Worm (Caenorhabditis elegans): ENCODE data around the gene nlp-11.

Gene nlp-11

ce11 chrII:9668959-9669358 lies 22.8 kb downstream of the nlp-11 start, which contains the start of gene taf-8:
TSS of gene taf-8 (plus strand) at chrII:9669318.
- TF ChIP-seq ztf-23 (GFP tag; IDR thresholded peaks at IDR 0.05) (no peak), T22C8.4 (GFP tag; IDR thresholded peaks at IDR 0.05) (0 out of 2 replicates have a peak, but pooled peaks have one; percentile 23)

- TF ChIP-seq T22C8.4 (GFP tag; IDR thresholded peaks at IDR 0.05) (no peak), flt-1 (GFP tag; IDR thresholded peaks at IDR 0.05) (no peak)
Observed at ce11 chrII:9667382-9667781, 24.4 kb downstream of the nlp-11 start, which contains the start of gene ZK1320.11. TSS of gene ZK1320.11 (plus strand) at chrII:9667624.

- TF ChIP-seq T22C8.4 (GFP tag; IDR thresholded peaks at IDR 0.05): no peak
- TF ChIP-seq cog-1 (tag; optimal IDR thresholded peaks at IDR 0.05): no peak
- no peak for TF ChIP-seq tab-1 (GFP tag; IDR thresholded peaks at IDR 0.05)
- no peak for TF ChIP-seq ref-1 (GFP tag; conservative IDR thresholded peaks at IDR 0.05)
Observed at ce11 chrII:9665577-9665976, 26.2 kb downstream of the nlp-11 start, which contains the start of gene ZK1320.5. TSS of gene ZK1320.5 (minus strand) at chrII:9665677.

- TF ChIP-seq T22C8.4 (GFP tag; IDR thresholded peaks at IDR 0.05) (no peak), ref-1 (GFP tag; conservative IDR thresholded peaks at IDR 0.05) (no peak), cog-1 (tag; optimal IDR thresholded peaks at IDR 0.05) (no peak), ztf-23 (GFP tag; IDR thresholded peaks at IDR 0.05) (no peak), med-1 (GFP tag; optimal IDR thresholded peaks at IDR 0.05; ENCODE audit: insufficient read depth) (no peak), ztf-29 (GFP tag; IDR thresholded peaks at IDR 0.05) (no peak), flt-1 (GFP tag; IDR thresholded peaks at IDR 0.05) (no peak), klf-2 (GFP tag; conservative IDR thresholded peaks at IDR 0.05) (no peak), tab-1 (GFP tag; IDR thresholded peaks at IDR 0.05) (no peak)
Observed at ce11 chrII:9662797-9663196, 28.9 kb downstream of the nlp-11 start, which contains the start of gene cyp-13A10. TSS of gene cyp-13A10 (minus strand) at chrII:9662884.

- TF ChIP-seq ztf-23 (GFP tag; IDR thresholded peaks at IDR 0.05) (no peak), cog-1 (tag; optimal IDR thresholded peaks at IDR 0.05) (no peak)
Observed at ce11 chrII:9662160-9662559, 29.6 kb downstream of the nlp-11 start.

- no peak for TF ChIP-seq ref-1 (GFP tag; conservative IDR thresholded peaks at IDR 0.05)
- TF ChIP-seq flt-1 (GFP tag; IDR thresholded peaks at IDR 0.05): no peak
- no peak for TF ChIP-seq ztf-29 (GFP tag; IDR thresholded peaks at IDR 0.05)
- no peak for TF ChIP-seq ztf-23 (GFP tag; IDR thresholded peaks at IDR 0.05)
- TF ChIP-seq klf-2 (GFP tag; conservative IDR thresholded peaks at IDR 0.05): no peak
- no peak for TF ChIP-seq cog-1 (tag; optimal IDR thresholded peaks at IDR 0.05)
- no peak for TF ChIP-seq med-1 (GFP tag; optimal IDR thresholded peaks at IDR 0.05; ENCODE audit: insufficient read depth)
- no peak for TF ChIP-seq T22C8.4 (GFP tag; IDR thresholded peaks at IDR 0.05)
- no peak for TF ChIP-seq tab-1 (GFP tag; IDR thresholded peaks at IDR 0.05)
Observed at ce11 chrII:9660379-9660778, 31.4 kb downstream of the nlp-11 start, which contains the start of gene ZK1320.3. TSS of gene ZK1320.3 (minus strand) at chrII:9660419.

- TF ChIP-seq flt-1 (GFP tag; IDR thresholded peaks at IDR 0.05): no peak
- no peak for TF ChIP-seq T22C8.4 (GFP tag; IDR thresholded peaks at IDR 0.05)
- TF ChIP-seq ztf-29 (GFP tag; IDR thresholded peaks at IDR 0.05): no peak
- no peak for TF ChIP-seq med-1 (GFP tag; optimal IDR thresholded peaks at IDR 0.05; ENCODE audit: insufficient read depth)
- TF ChIP-seq tab-1 (GFP tag; IDR thresholded peaks at IDR 0.05): no peak
Observed at ce11 chrII:9658915-9659314, 32.8 kb downstream of the nlp-11 start, which contains the start of gene ZK1320.2. TSS of gene ZK1320.2 (minus strand) at chrII:9659002.

- TF ChIP-seq T22C8.4 (GFP tag; IDR thresholded peaks at IDR 0.05) (no peak), tab-1 (GFP tag; IDR thresholded peaks at IDR 0.05) (no peak), ref-1 (GFP tag; conservative IDR thresholded peaks at IDR 0.05) (no peak), cog-1 (tag; optimal IDR thresholded peaks at IDR 0.05) (no peak), med-1 (GFP tag; optimal IDR thresholded peaks at IDR 0.05; ENCODE audit: insufficient read depth) (no peak), flt-1 (GFP tag; IDR thresholded peaks at IDR 0.05) (no peak), ztf-23 (GFP tag; IDR thresholded peaks at IDR 0.05) (no peak), klf-2 (GFP tag; conservative IDR thresholded peaks at IDR 0.05) (no peak), ztf-29 (GFP tag; IDR thresholded peaks at IDR 0.05) (no peak)
Observed at ce11 chrII:9656210-9656755, 35.5 kb downstream of the nlp-11 start, which contains the start of gene gstk-1. TSS of gene gstk-1 (plus strand) at chrII:9656705.

- TF ChIP-seq flt-1 (GFP tag; IDR thresholded peaks at IDR 0.05) (no peak), ref-1 (GFP tag; conservative IDR thresholded peaks at IDR 0.05) (no peak), ztf-23 (GFP tag; IDR thresholded peaks at IDR 0.05) (no peak), T22C8.4 (GFP tag; IDR thresholded peaks at IDR 0.05) (no peak), ztf-29 (GFP tag; IDR thresholded peaks at IDR 0.05) (no peak), klf-2 (GFP tag; conservative IDR thresholded peaks at IDR 0.05) (no peak), cog-1 (tag; optimal IDR thresholded peaks at IDR 0.05) (no peak), med-1 (GFP tag; optimal IDR thresholded peaks at IDR 0.05; ENCODE audit: insufficient read depth) (no peak)
Observed at ce11 chrII:9655530-9656139, 36.1 kb downstream of the nlp-11 start, which contains the start of gene ZK1307.1. TSS of gene ZK1307.1 (minus strand) at chrII:9655580.

- TF ChIP-seq cog-1 (tag; optimal IDR thresholded peaks at IDR 0.05): no peak
- TF ChIP-seq ztf-29 (GFP tag; IDR thresholded peaks at IDR 0.05): no peak
- no peak for TF ChIP-seq tab-1 (GFP tag; IDR thresholded peaks at IDR 0.05)
- TF ChIP-seq flt-1 (GFP tag; IDR thresholded peaks at IDR 0.05): no peak
- TF ChIP-seq ztf-23 (GFP tag; IDR thresholded peaks at IDR 0.05): no peak
- TF ChIP-seq klf-2 (GFP tag; conservative IDR thresholded peaks at IDR 0.05): no peak
- no peak for TF ChIP-seq ref-1 (GFP tag; conservative IDR thresholded peaks at IDR 0.05)
- no peak for TF ChIP-seq T22C8.4 (GFP tag; IDR thresholded peaks at IDR 0.05)
- no peak for TF ChIP-seq med-1 (GFP tag; optimal IDR thresholded peaks at IDR 0.05; ENCODE audit: insufficient read depth)
Observed at ce11 chrII:9653679-9654078, 38.1 kb downstream of the nlp-11 start, which contains the start of gene ZK1307.2. TSS of gene ZK1307.2 (minus strand) at chrII:9653952.
